Worm (Caenorhabditis elegans): Measurements from ENCODE around the gene ltah-1.1.

DNA sequence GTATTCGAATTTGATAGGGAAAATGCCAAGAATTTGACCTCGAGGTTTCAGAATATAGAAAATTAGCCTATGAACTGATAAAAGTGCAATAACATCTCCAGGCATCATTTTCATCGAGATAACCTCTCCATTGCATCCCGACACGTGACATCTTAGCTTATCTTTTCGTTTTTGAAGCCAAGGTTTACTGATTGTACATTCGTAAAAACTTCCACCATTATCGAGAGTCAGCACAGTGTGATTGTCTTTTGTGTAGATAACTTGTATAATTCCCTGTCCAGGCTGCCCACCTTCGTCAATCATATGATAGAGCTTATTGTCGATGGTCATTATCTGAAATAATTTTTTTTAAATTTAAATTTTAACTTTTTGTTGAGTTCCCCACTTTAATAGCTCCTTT, 5.1 kb upstream of the ltah-1.1 start:
- TF ChIP-seq Y53G8AR.9 (GFP tag; conservative IDR thresholded peaks at IDR 0.05): no peak
- no peak for TF ChIP-seq dpl-1 (GFP tag; optimal IDR thresholded peaks at IDR 0.05)
- TF ChIP-seq snpc-1.1 (tag; optimal IDR thresholded peaks at IDR 0.05; ENCODE audit: insufficient read depth): no peak
- no peak for TF ChIP-seq madf-3 (GFP tag; IDR thresholded peaks at IDR 0.05)
- TF ChIP-seq attf-5 (GFP tag; optimal IDR thresholded peaks at IDR 0.05): no peak
- TF ChIP-seq let-526 (GFP tag; IDR thresholded peaks at IDR 0.05): no peak
- no peak for TF ChIP-seq rec-8 (tag; optimal IDR thresholded peaks at IDR 0.05)

Measured in whole organism, young adult.